Worm (Caenorhabditis elegans) whole organism, young adult: Measurements from ENCODE around the gene F31D4.8.

ENCODE experiments used
- B0035.1 ChIP-seq: sonication (generic microtip); optimal IDR thresholded peaks from 2 replicates; lab custom pipeline; 2016; ENCODE audit warnings: missing genetic modification characterization, mild to moderate bottlenecking, missing compliant biosample characterization, missing genotype, missing genetic modification reagents
- B0261.1 ChIP-seq: sonication (generic microtip); optimal IDR thresholded peaks from 2 replicates; lab custom pipeline; 2016; ENCODE audit warnings: mild to moderate bottlenecking, missing genetic modification characterization, moderate library complexity, missing compliant biosample characterization
- B0336.3 ChIP-seq: fragments of 200-800 bp; sonication (Bioruptor generic); IDR thresholded peaks from 2 replicates; pipeline ENCODE4 v1.3.6; 2022; ENCODE audit warnings: missing genetic modification characterization, missing compliant biosample characterization
- F10E7.11 ChIP-seq: sonication (generic microtip); optimal IDR thresholded peaks from 2 replicates; lab custom pipeline; 2017; ENCODE audit warnings: mild to moderate bottlenecking, missing genetic modification characterization, moderate library complexity, missing compliant biosample characterization
- F22D6.2 ChIP-seq: sonication (generic microtip); optimal IDR thresholded peaks from 2 replicates; lab custom pipeline; 2016; ENCODE audit warnings: mild to moderate bottlenecking, missing genetic modification characterization, missing compliant biosample characterization
- F23B12.7 ChIP-seq: sonication (generic microtip); optimal IDR thresholded peaks from 2 replicates; lab custom pipeline; 2017; ENCODE audit warnings: missing genetic modification characterization, mild to moderate bottlenecking, missing compliant biosample characterization, antibody characterized with exemption, moderate library complexity; ENCODE audit not compliant: insufficient read depth
- F33H1.4 ChIP-seq: fragments of 200-800 bp; sonication (Bioruptor generic); IDR thresholded peaks from 2 replicates; pipeline ENCODE4 v1.3.6; 2022; ENCODE audit warnings: missing genetic modification reagents, missing genetic modification characterization, missing compliant biosample characterization
- F55B11.4 ChIP-seq: sonication (generic microtip); optimal IDR thresholded peaks from 2 replicates; lab custom pipeline; 2016; ENCODE audit warnings: missing compliant biosample characterization, missing genetic modification characterization, borderline replicate concordance; ENCODE audit not compliant: insufficient read depth
- F57A8.1 ChIP-seq: fragments of 200-800 bp; sonication (Bioruptor generic); optimal IDR thresholded peaks from 2 replicates; lab custom pipeline; 2018; ENCODE audit warnings: mild to moderate bottlenecking, missing genetic modification characterization, moderate library complexity, missing compliant biosample characterization
- Y53F4B.3 ChIP-seq: fragments of 200-800 bp; sonication (Bioruptor generic); IDR thresholded peaks from 2 replicates; pipeline ENCODE4 v1.3.6; 2022; ENCODE audit warnings: missing genetic modification reagents, missing genetic modification characterization, missing compliant biosample characterization
- Y53G8AR.9 ChIP-seq: fragments of 200-800 bp; sonication (Bioruptor generic); conservative IDR thresholded peaks from 2 replicates; pipeline ENCODE4 v1.3.6; 2022; ENCODE audit warnings: missing genetic modification reagents, missing genetic modification characterization, missing compliant biosample characterization
- attf-5 ChIP-seq: fragments of 200-800 bp; sonication (Bioruptor generic); optimal IDR thresholded peaks from 2 replicates; lab custom pipeline; 2018; ENCODE audit warnings: mild to moderate bottlenecking, missing genetic modification characterization, missing compliant biosample characterization
- cebp-1 ChIP-seq, 2 experiments: fragments of 200-800 bp in 1 of 2; sonication (Bioruptor generic) in 1 of 2; sonication (generic microtip) in 1 of 2; IDR thresholded peaks in 1 of 2; optimal IDR thresholded peaks in 1 of 2; 2 replicates each; pipeline versions ENCODE4 v1.3.6 to Lab custom; 2017 to 2022; ENCODE audit warnings: missing compliant biosample characterization in 2 of 2, missing genetic modification characterization in 2 of 2, mild to moderate bottlenecking in 1 of 2, missing genetic modification reagents in 1 of 2, moderate library complexity in 1 of 2
- ceh-100 ChIP-seq: fragments of 200-800 bp; sonication (Bioruptor generic); IDR thresholded peaks from 2 replicates; pipeline ENCODE4 v1.3.6; 2022; ENCODE audit warnings: missing genetic modification reagents, missing genetic modification characterization, missing compliant biosample characterization
- ceh-40 ChIP-seq: fragments of 200-800 bp; sonication (Bioruptor generic); IDR thresholded peaks from 2 replicates; pipeline ENCODE4 v1.3.6; 2022; ENCODE audit warnings: missing genetic modification characterization, missing compliant biosample characterization
- ceh-91 ChIP-seq: fragments of 200-800 bp; sonication (Bioruptor generic); IDR thresholded peaks from 2 replicates; pipeline ENCODE4 v1.3.6; 2022; ENCODE audit warnings: missing genetic modification reagents, missing genetic modification characterization, missing compliant biosample characterization
- dpl-1 ChIP-seq: fragments of 150-350 bp; optimal IDR thresholded peaks from 2 replicates; lab custom pipeline; 2014; ENCODE audit warnings: missing biosample characterization, missing genetic modification reagents, missing genetic modification characterization
- efl-1 ChIP-seq: fragments of 150-350 bp; optimal IDR thresholded peaks from 2 replicates; lab custom pipeline; 2014; ENCODE audit warnings: missing biosample characterization, missing genetic modification reagents, missing genetic modification characterization
- fkh-3 ChIP-seq: sonication (generic microtip); optimal IDR thresholded peaks from 2 replicates; lab custom pipeline; 2016; ENCODE audit warnings: mild to moderate bottlenecking, missing genetic modification characterization, missing compliant biosample characterization
- gei-17 ChIP-seq: fragments of 200-800 bp; sonication (Bioruptor generic); optimal IDR thresholded peaks from 2 replicates; lab custom pipeline; 2018; ENCODE audit warnings: mild to moderate bottlenecking, missing genetic modification characterization, missing compliant biosample characterization
- him-1 ChIP-seq: sonication (generic microtip); optimal IDR thresholded peaks from 2 replicates; lab custom pipeline; 2016; ENCODE audit warnings: missing genotype, missing genetic modification reagents, missing genetic modification characterization, missing compliant biosample characterization
- hlh-26 ChIP-seq: fragments of 200-800 bp; sonication (Bioruptor generic); conservative IDR thresholded peaks from 2 replicates; pipeline ENCODE4 v1.3.6; 2022; ENCODE audit warnings: missing genetic modification reagents, missing genetic modification characterization, missing compliant biosample characterization
- hmg-1.2 ChIP-seq: fragments of 200-800 bp; sonication (Bioruptor generic); IDR thresholded peaks from 2 replicates; pipeline ENCODE4 v1.3.6; 2022; ENCODE audit warnings: missing genetic modification reagents, missing genetic modification characterization, missing compliant biosample characterization
- hmg-20 ChIP-seq: fragments of 200-800 bp; sonication (Bioruptor generic); IDR thresholded peaks from 2 replicates; pipeline ENCODE4 v1.3.6; 2022; ENCODE audit warnings: missing genetic modification reagents, missing genetic modification characterization, missing compliant biosample characterization
- hsf-1 ChIP-seq: fragments of 200-800 bp; sonication (Bioruptor generic); IDR thresholded peaks from 2 replicates; pipeline ENCODE4 v1.3.6; 2022; ENCODE audit warnings: missing genetic modification reagents, missing genetic modification characterization, missing compliant biosample characterization
- lin-35 ChIP-seq, 3 experiments: fragments of 150-350 bp in 2 of 3; sonication (generic microtip) in 1 of 3; optimal IDR thresholded peaks; 2 replicates each; lab custom pipeline; 2014 to 2018; ENCODE audit warnings: missing biosample characterization in 3 of 3, missing genetic modification characterization in 3 of 3, missing genetic modification reagents in 3 of 3
- lin-54 ChIP-seq: fragments of 200-800 bp; sonication (Bioruptor generic); optimal IDR thresholded peaks from 2 replicates; lab custom pipeline; 2018; ENCODE audit warnings: mild to moderate bottlenecking, missing genetic modification characterization, missing compliant biosample characterization
- lsl-1 ChIP-seq: fragments of 200-800 bp; sonication (Bioruptor generic); optimal IDR thresholded peaks from 2 replicates; lab custom pipeline; 2018; ENCODE audit warnings: mild to moderate bottlenecking, missing genetic modification characterization, moderate library complexity, missing compliant biosample characterization
- madf-10 ChIP-seq: sonication (generic microtip); optimal IDR thresholded peaks from 2 replicates; lab custom pipeline; 2016; ENCODE audit warnings: mild to moderate bottlenecking, missing genetic modification characterization, missing compliant biosample characterization
- madf-6 ChIP-seq: fragments of 200-800 bp; sonication (Bioruptor generic); IDR thresholded peaks from 2 replicates; pipeline ENCODE4 v1.3.6; 2022; ENCODE audit warnings: missing genetic modification reagents, missing genetic modification characterization, missing compliant biosample characterization
- madf-8 ChIP-seq: fragments of 200-800 bp; sonication (Bioruptor generic); conservative IDR thresholded peaks from 2 replicates; pipeline ENCODE4 v1.3.6; 2022; ENCODE audit warnings: missing genetic modification reagents, missing genetic modification characterization, missing compliant biosample characterization
- mel-28 ChIP-seq: sonication (generic microtip); optimal IDR thresholded peaks from 2 replicates; lab custom pipeline; 2016; ENCODE audit warnings: borderline replicate concordance, mild to moderate bottlenecking, missing genetic modification characterization, missing compliant biosample characterization
- nfya-2 ChIP-seq: fragments of 200-800 bp; sonication (Bioruptor generic); IDR thresholded peaks from 2 replicates; pipeline ENCODE4 v1.3.6; 2022; ENCODE audit warnings: missing genetic modification reagents, missing genetic modification characterization, missing compliant biosample characterization
- nfyb-1 ChIP-seq: fragments of 200-800 bp; sonication (Bioruptor generic); IDR thresholded peaks from 2 replicates; pipeline ENCODE4 v1.3.6; 2022; ENCODE audit warnings: missing genetic modification reagents, missing genetic modification characterization, missing compliant biosample characterization
- nhr-80 ChIP-seq: sonication (generic microtip); optimal IDR thresholded peaks from 2 replicates; lab custom pipeline; 2016; ENCODE audit warnings: missing genetic modification characterization, missing compliant biosample characterization
- pbrm-1 ChIP-seq: fragments of 200-800 bp; sonication (Bioruptor generic); IDR thresholded peaks from 2 replicates; pipeline ENCODE4 v1.3.6; 2022; ENCODE audit warnings: missing genetic modification reagents, missing genetic modification characterization, missing compliant biosample characterization
- repo-1 ChIP-seq: sonication (generic microtip); optimal IDR thresholded peaks from 2 replicates; lab custom pipeline; 2017; ENCODE audit warnings: mild to moderate bottlenecking, missing genetic modification characterization, missing compliant biosample characterization
- rpc-1 ChIP-seq, 2 experiments: fragments of 150-350 bp in 1 of 2; sonication (generic microtip) in 1 of 2; optimal IDR thresholded peaks; 2 replicates each; lab custom pipeline; 2014 to 2018; ENCODE audit warnings: missing biosample characterization in 1 of 2, missing genetic modification characterization in 1 of 2, missing genetic modification reagents in 1 of 2, missing genotype in 1 of 2
- snpc-1.1 ChIP-seq: sonication (generic microtip); optimal IDR thresholded peaks from 2 replicates; lab custom pipeline; 2017; ENCODE audit warnings: missing genetic modification characterization, mild to moderate bottlenecking, missing compliant biosample characterization, antibody characterized with exemption, moderate library complexity, missing genotype, missing genetic modification reagents; ENCODE audit not compliant: insufficient read depth
- snpc-4 ChIP-seq, 5 experiments: fragments of 150-350 bp in 1 of 5; sonication (generic microtip) in 4 of 5; optimal IDR thresholded peaks; 2 replicates each; lab custom pipeline; 2014 to 2018; ENCODE audit warnings: missing genetic modification characterization in 5 of 5, missing biosample characterization in 3 of 5, antibody characterized with exemption in 2 of 5, mild to moderate bottlenecking in 2 of 5, missing compliant biosample characterization in 2 of 5, missing genotype in 2 of 5, moderate library complexity in 2 of 5, missing genetic modification reagents in 1 of 5
- tlf-1 ChIP-seq: fragments of 200-800 bp; sonication (Bioruptor generic); optimal IDR thresholded peaks from 2 replicates; lab custom pipeline; 2018; ENCODE audit warnings: mild to moderate bottlenecking, missing genetic modification characterization, missing compliant biosample characterization
- zim-3 ChIP-seq: sonication (generic microtip); optimal IDR thresholded peaks from 2 replicates; lab custom pipeline; 2017; ENCODE audit warnings: mild to moderate bottlenecking, missing genetic modification characterization, moderate library complexity, missing compliant biosample characterization
- ztf-28 ChIP-seq: fragments of 200-800 bp; sonication (Bioruptor generic); IDR thresholded peaks from 2 replicates; pipeline ENCODE4 v1.3.6; 2022; ENCODE audit warnings: missing genetic modification reagents, missing genetic modification characterization, missing compliant biosample characterization
- ztf-3 ChIP-seq: fragments of 200-800 bp; sonication (Bioruptor generic); optimal IDR thresholded peaks from 2 replicates; lab custom pipeline; 2018; ENCODE audit warnings: mild to moderate bottlenecking, missing genetic modification characterization, missing compliant biosample characterization

Gene F31D4.8

DNA sequence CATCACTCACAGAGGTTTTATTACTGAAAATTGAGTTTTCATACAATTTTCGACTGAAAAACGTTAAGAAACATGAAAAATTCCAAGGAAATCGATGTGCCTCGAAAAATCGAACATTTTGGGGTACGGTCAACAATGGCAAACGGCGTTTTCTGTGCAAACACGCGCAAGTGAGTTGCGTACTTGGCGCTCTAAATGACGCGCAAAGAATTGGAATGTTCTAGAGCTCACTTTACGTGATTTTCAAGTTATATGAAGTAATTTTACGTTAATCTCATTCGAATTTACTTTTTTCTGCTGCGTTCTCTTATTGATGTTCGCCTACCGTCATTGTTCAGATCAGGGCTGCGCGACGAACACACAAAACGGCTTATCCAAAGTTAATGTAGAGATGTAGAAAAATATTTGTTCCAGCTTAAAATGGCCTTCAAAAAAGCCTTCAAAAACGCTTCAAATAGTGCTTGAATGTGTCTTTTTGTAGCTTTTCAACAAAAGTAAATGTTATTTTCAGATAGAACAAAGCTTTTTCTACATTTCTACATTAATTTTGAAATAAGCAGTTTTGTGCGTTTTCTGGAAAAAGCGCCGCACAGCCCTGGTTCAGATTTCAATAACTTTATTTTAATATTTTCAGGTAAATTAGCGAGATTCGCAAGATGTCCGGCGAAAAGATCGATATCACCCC lies 22.6 kb downstream of the F31D4.8 start, which contains the start of the genes F31D4.2 and fkb-6 (continued):
- TF ChIP-seq lsl-1 (GFP tag; lab: Kevin White, UChicago) (peak; percentile 88), F23B12.7 (tag; lab: Kevin White, UChicago) (peak; percentile 17), lin-35 (GFP tag; optimal IDR thresholded peaks at IDR 0.05; lab: Kevin White, UChicago) (peak in 1 of 3 experiments; percentile 64), nfyb-1 (no peak), madf-8 (GFP tag; lab: Robert Waterston, UW) (peak; percentile 14; the same call in 1 of the 2 replicates), attf-5 (GFP tag; lab: Kevin White, UChicago) (peak; percentile 43), pbrm-1 (peak; percentile 66; the same call in 1 of the 2 replicates), lin-54 (GFP tag; lab: Kevin White, UChicago) (peak; percentile 61), madf-10 (tag; lab: Kevin White, UChicago) (peak; percentile 6), ceh-40 (no peak), hmg-20 (no peak; the same call in 1 of the 2 replicates), ceh-91 (peak; percentile 46; the same call in 1 of the 2 replicates), mel-28 (tag; lab: Kevin White, UChicago) (no peak), efl-1 (GFP tag; lab: Kevin White, UChicago) (no peak), madf-6 (GFP tag; lab: Robert Waterston, UW) (peak; percentile 72), F10E7.11 (tag; lab: Kevin White, UChicago) (no peak), gei-17 (GFP tag; lab: Kevin White, UChicago) (no peak), F55B11.4 (tag; lab: Kevin White, UChicago) (no peak), hmg-1.2 (GFP tag; lab: Robert Waterston, UW) (peak; percentile 50), B0035.1 (no peak), Y53G8AR.9 (GFP tag; lab: Robert Waterston, UW) (peak; percentile 67), F33H1.4 (GFP tag; lab: Robert Waterston, UW) (0 out of 2 replicates have a peak, but pooled peaks have one; percentile 7), rpc-1 (optimal IDR thresholded peaks at IDR 0.05; lab: Kevin White, UChicago) (peak; percentile 30), rpc-1 (tag; optimal IDR thresholded peaks at IDR 0.05; lab: Kevin White, UChicago) (no peak)

- TF ChIP-seq B0336.3 (GFP tag; lab: Robert Waterston, UW): peak; percentile 27; the same call in 1 of the 2 replicates
- TF ChIP-seq ztf-3 (GFP tag; lab: Kevin White, UChicago): no peak
- no peak for TF ChIP-seq snpc-4 (GFP tag; optimal IDR thresholded peaks at IDR 0.05; lab: Kevin White, UChicago)
- TF ChIP-seq snpc-4 (tag; optimal IDR thresholded peaks at IDR 0.05; lab: Kevin White, UChicago): no peak
- TF ChIP-seq cebp-1 (GFP tag; IDR thresholded peaks at IDR 0.05; lab: Robert Waterston, UW): no peak
- no peak for TF ChIP-seq cebp-1 (tag; optimal IDR thresholded peaks at IDR 0.05; lab: Kevin White, UChicago)
- peak; percentile 50 for TF ChIP-seq him-1 (tag; lab: Kevin White, UChicago)
- no peak for TF ChIP-seq F57A8.1
- no peak for TF ChIP-seq F22D6.2 (tag; lab: Kevin White, UChicago)
- TF ChIP-seq ztf-28 (GFP tag; lab: Robert Waterston, UW): no peak
- TF ChIP-seq hmg-20: no peak
- no peak for TF ChIP-seq repo-1 (tag; lab: Kevin White, UChicago)
- no peak for TF ChIP-seq nfya-2 (GFP tag; lab: Robert Waterston, UW)
- no peak for TF ChIP-seq nfyb-1
- peak; percentile 18 for TF ChIP-seq zim-3 (tag; lab: Kevin White, UChicago)
- TF ChIP-seq tlf-1 (GFP tag; lab: Kevin White, UChicago): no peak
- no peak for TF ChIP-seq efl-1 (GFP tag; lab: Kevin White, UChicago)
- no peak for TF ChIP-seq fkh-3 (tag; lab: Kevin White, UChicago)
- TF ChIP-seq nhr-80: no peak
- no peak for TF ChIP-seq rpc-1 (optimal IDR thresholded peaks at IDR 0.05; lab: Kevin White, UChicago)
- no peak for TF ChIP-seq rpc-1 (tag; optimal IDR thresholded peaks at IDR 0.05; lab: Kevin White, UChicago)
- no peak for TF ChIP-seq dpl-1 (GFP tag; lab: Kevin White, UChicago)
- TF ChIP-seq Y53F4B.3: no peak
- TF ChIP-seq ceh-100 (GFP tag; lab: Robert Waterston, UW): no peak
- no peak for TF ChIP-seq B0261.1 (tag; lab: Kevin White, UChicago)
- TF ChIP-seq snpc-1.1 (tag; lab: Kevin White, UChicago): no peak
- TF ChIP-seq hsf-1 (GFP tag; lab: Robert Waterston, UW): peak; percentile 58; the same call in 1 of the 2 replicates
- TF ChIP-seq hlh-26 (GFP tag; lab: Robert Waterston, UW): no peak
Measured at ce11 chrV:20841484-20841883, 26.7 kb downstream of the F31D4.8 start.
